Fruit fly (Drosophila melanogaster) whole organism, embryonic: ENCODE measurements around the gene pes.
A peak's percentile ranks its signal among the peaks of the same experiment; 100 is the strongest.

Source experiments
- C15 ChIP-seq: fragments of 200-800 bp; sonication (Bioruptor generic); IDR thresholded peaks from 3 replicates; pipeline ENCODE4 v1.3.6; 2022; ENCODE audit warnings: missing biosample characterization, missing genetic modification characterization
- CG11247 ChIP-seq: fragments of 200-800 bp; sonication (Bioruptor generic); IDR thresholded peaks from 2 replicates; pipeline ENCODE4 v1.3.6; 2022; ENCODE audit warnings: missing biosample characterization, missing genetic modification characterization
- CG11560 ChIP-seq: fragments of 200-800 bp; sonication (Bioruptor generic); IDR thresholded peaks from 3 replicates; pipeline ENCODE4 v1.3.6; 2022; ENCODE audit warnings: missing biosample characterization, missing genetic modification characterization
- CG11695 ChIP-seq: fragments of 200-800 bp; sonication (Bioruptor generic); IDR thresholded peaks from 3 replicates; pipeline ENCODE4 v1.3.6; 2022; ENCODE audit warnings: missing biosample characterization, missing genetic modification characterization
- CG11723 ChIP-seq: fragments of 200-800 bp; sonication (Bioruptor generic); optimal IDR thresholded peaks from 2 replicates; lab custom pipeline; 2017; ENCODE audit warnings: missing biosample characterization, mild to moderate bottlenecking, missing genetic modification characterization
- CG13424 ChIP-seq: fragments of 200-800 bp; sonication (Bioruptor generic); optimal IDR thresholded peaks from 2 replicates; lab custom pipeline; 2019; ENCODE audit warnings: missing biosample characterization, mild to moderate bottlenecking, missing genetic modification characterization, moderate library complexity
- CG13775 ChIP-seq: fragments of 200-800 bp; sonication (Bioruptor generic); optimal IDR thresholded peaks from 3 replicates; lab custom pipeline; 2017; ENCODE audit warnings: missing biosample characterization, mild to moderate bottlenecking, missing genetic modification characterization
- CG14014 ChIP-seq: fragments of 200-800 bp; sonication (Bioruptor generic); IDR thresholded peaks from 2 replicates; pipeline ENCODE4 v1.3.6; 2022; ENCODE audit warnings: missing biosample characterization, missing genetic modification characterization
- CG15696 ChIP-seq: fragments of 200-800 bp; sonication (Bioruptor generic); optimal IDR thresholded peaks from 2 replicates; lab custom pipeline; 2019; ENCODE audit warnings: missing biosample characterization, mild to moderate bottlenecking, missing genetic modification characterization, moderate library complexity
- CG1792 ChIP-seq: fragments of 200-800 bp; sonication (Bioruptor generic); optimal IDR thresholded peaks from 2 replicates; lab custom pipeline; 2016; ENCODE audit warnings: missing biosample characterization, missing genetic modification characterization
- CG2116 ChIP-seq: fragments of 200-800 bp; sonication (Bioruptor generic); optimal IDR thresholded peaks from 3 replicates; lab custom pipeline; 2018; ENCODE audit warnings: missing biosample characterization, mild to moderate bottlenecking, missing genetic modification characterization
- CG2875 ChIP-seq: fragments of 200-800 bp; sonication (Bioruptor generic); optimal IDR thresholded peaks from 2 replicates; lab custom pipeline; 2017; ENCODE audit warnings: missing biosample characterization, mild to moderate bottlenecking, missing genetic modification characterization, missing genetic modification reagents
- CG3163 ChIP-seq: fragments of 200-800 bp; sonication (Bioruptor generic); optimal IDR thresholded peaks from 3 replicates; lab custom pipeline; 2016; ENCODE audit warnings: missing biosample characterization, missing genetic modification characterization
- CG32767 ChIP-seq: fragments of 200-800 bp; sonication (Bioruptor generic); IDR thresholded peaks from 2 replicates; pipeline ENCODE4 v1.3.6; 2022; ENCODE audit warnings: missing biosample characterization, missing genetic modification characterization
- CG3995 ChIP-seq: fragments of 200-800 bp; sonication (Bioruptor generic); optimal IDR thresholded peaks from 3 replicates; lab custom pipeline; 2016; ENCODE audit warnings: missing biosample characterization, missing genetic modification characterization
- CG8765 ChIP-seq: fragments of 200-800 bp; sonication (Bioruptor generic); IDR thresholded peaks from 2 replicates; pipeline ENCODE4 v1.3.6; 2022; ENCODE audit warnings: missing biosample characterization, missing genetic modification characterization
- CG8944 ChIP-seq: fragments of 200-800 bp; sonication (Bioruptor generic); optimal IDR thresholded peaks from 3 replicates; lab custom pipeline; 2016; ENCODE audit warnings: missing biosample characterization, missing genetic modification characterization
- CrebB ChIP-seq: fragments of 200-800 bp; sonication (Bioruptor generic); optimal IDR thresholded peaks from 3 replicates; lab custom pipeline; 2018; ENCODE audit warnings: missing biosample characterization, mild to moderate bottlenecking, missing genetic modification characterization
- Drgx ChIP-seq: fragments of 200-800 bp; sonication (Bioruptor generic); IDR thresholded peaks from 2 replicates; pipeline ENCODE4 v1.3.6; 2022; ENCODE audit warnings: missing biosample characterization, missing genetic modification characterization
- H2.0 ChIP-seq: fragments of 200-800 bp; sonication (Bioruptor generic); IDR thresholded peaks from 2 replicates; pipeline ENCODE4 v1.3.6; 2022; ENCODE audit warnings: missing biosample characterization, missing genetic modification characterization
- HLH4C ChIP-seq: fragments of 200-800 bp; sonication (Bioruptor generic); IDR thresholded peaks from 3 replicates; pipeline ENCODE4 v1.3.6; 2022; ENCODE audit warnings: missing biosample characterization, missing genetic modification characterization; ENCODE audit not compliant: partially characterized antibody
- HLHmδ ChIP-seq: fragments of 200-800 bp; sonication (Bioruptor generic); optimal IDR thresholded peaks from 2 replicates; lab custom pipeline; 2018; ENCODE audit warnings: missing biosample characterization, mild to moderate bottlenecking, missing genetic modification characterization, moderate library complexity
- Hand ChIP-seq: fragments of 200-800 bp; sonication (Bioruptor generic); optimal IDR thresholded peaks from 2 replicates; lab custom pipeline; 2017; ENCODE audit warnings: mild to moderate bottlenecking, missing biosample characterization, missing genetic modification reagents, missing genetic modification characterization
- Hmr ChIP-seq: fragments of 200-800 bp; sonication (Bioruptor generic); optimal IDR thresholded peaks from 3 replicates; lab custom pipeline; 2017; ENCODE audit warnings: mild to moderate bottlenecking, missing biosample characterization, missing genetic modification reagents, missing genetic modification characterization
- Hr51 ChIP-seq, 2 experiments: fragments of 200-800 bp; sonication (Bioruptor generic); optimal IDR thresholded peaks; 2 replicates in 1 of 2; 3 replicates in 1 of 2; lab custom pipeline; 2016 to 2018; ENCODE audit warnings: missing biosample characterization in 2 of 2, missing genetic modification characterization in 2 of 2, mild to moderate bottlenecking in 1 of 2, moderate library complexity in 1 of 2
- NC2β ChIP-seq: fragments of 200-800 bp; sonication (Bioruptor generic); optimal IDR thresholded peaks from 2 replicates; lab custom pipeline; 2016; ENCODE audit warnings: missing biosample characterization, missing genetic modification characterization
- Ravus ChIP-seq: fragments of 200-800 bp; sonication (Bioruptor generic); IDR thresholded peaks from 2 replicates; pipeline ENCODE4 v1.3.6; 2022; ENCODE audit warnings: missing biosample characterization, missing genetic modification characterization
- Scr ChIP-seq: fragments of 200-800 bp; sonication (Bioruptor generic); IDR thresholded peaks from 2 replicates; pipeline ENCODE4 v1.3.6; 2022; ENCODE audit warnings: missing biosample characterization, missing genetic modification characterization; ENCODE audit not compliant: partially characterized antibody
- Spps ChIP-seq: fragments of 200-800 bp; sonication (Bioruptor generic); optimal IDR thresholded peaks from 2 replicates; lab custom pipeline; 2018; ENCODE audit warnings: missing biosample characterization, mild to moderate bottlenecking, missing genetic modification characterization
- YL-1 ChIP-seq: fragments of 200-800 bp; sonication (Bioruptor generic); optimal IDR thresholded peaks from 3 replicates; lab custom pipeline; 2017; ENCODE audit warnings: missing biosample characterization, mild to moderate bottlenecking, missing genetic modification characterization
- ap ChIP-seq: fragments of 200-800 bp; sonication (Bioruptor generic); IDR thresholded peaks from 2 replicates; pipeline ENCODE4 v1.3.6; 2022; ENCODE audit warnings: missing biosample characterization, missing genetic modification characterization
- bbx ChIP-seq: fragments of 200-800 bp; sonication (Bioruptor generic); IDR thresholded peaks from 2 replicates; pipeline ENCODE4 v1.3.6; 2022; ENCODE audit warnings: missing biosample characterization, missing genetic modification characterization; ENCODE audit not compliant: partially characterized antibody
- ci ChIP-seq: fragments of 200-800 bp; sonication (Bioruptor generic); IDR thresholded peaks from 3 replicates; pipeline ENCODE4 v1.3.6; 2022; ENCODE audit warnings: missing biosample characterization, missing genetic modification characterization
- dan ChIP-seq: fragments of 200-800 bp; sonication (Bioruptor generic); IDR thresholded peaks from 2 replicates; pipeline ENCODE4 v1.3.6; 2022; ENCODE audit warnings: missing biosample characterization, missing genetic modification characterization
- exex ChIP-seq: fragments of 200-800 bp; sonication (Bioruptor generic); optimal IDR thresholded peaks from 4 replicates; lab custom pipeline; 2018; ENCODE audit warnings: missing biosample characterization, mild to moderate bottlenecking, missing genetic modification characterization, moderate library complexity
- fu2 ChIP-seq: fragments of 200-800 bp; sonication (Bioruptor generic); optimal IDR thresholded peaks from 2 replicates; lab custom pipeline; 2016; ENCODE audit warnings: missing biosample characterization, missing genetic modification characterization
- grau ChIP-seq: fragments of 200-800 bp; optimal IDR thresholded peaks from 3 replicates; lab custom pipeline; 2019; ENCODE audit warnings: missing biosample characterization, mild to moderate bottlenecking, missing genetic modification characterization, moderate library complexity
- her ChIP-seq: fragments of 200-800 bp; sonication (Bioruptor generic); optimal IDR thresholded peaks from 2 replicates; lab custom pipeline; 2016; ENCODE audit warnings: missing biosample characterization, missing genetic modification characterization
- ind ChIP-seq: fragments of 200-800 bp; sonication (Bioruptor generic); optimal IDR thresholded peaks from 3 replicates; lab custom pipeline; 2016; ENCODE audit warnings: missing biosample characterization, missing genetic modification characterization
- luna ChIP-seq: fragments of 200-800 bp; sonication (Bioruptor generic); optimal IDR thresholded peaks from 2 replicates; lab custom pipeline; 2016; ENCODE audit warnings: missing biosample characterization, missing genetic modification characterization
- nau ChIP-seq: fragments of 200-800 bp; sonication (Bioruptor generic); optimal IDR thresholded peaks from 3 replicates; lab custom pipeline; 2017; ENCODE audit warnings: missing biosample characterization, mild to moderate bottlenecking, missing genetic modification characterization, missing genetic modification reagents
- nerfin-2 ChIP-seq: fragments of 200-800 bp; sonication (Bioruptor generic); IDR thresholded peaks from 2 replicates; pipeline ENCODE4 v1.3.6; 2022; ENCODE audit warnings: missing biosample characterization, missing genetic modification characterization; ENCODE audit not compliant: partially characterized antibody
- pb ChIP-seq: fragments of 200-800 bp; sonication (Bioruptor generic); optimal IDR thresholded peaks from 3 replicates; lab custom pipeline; 2016; ENCODE audit warnings: missing biosample characterization, missing genetic modification characterization
- repo ChIP-seq: fragments of 200-800 bp; sonication (Bioruptor generic); optimal IDR thresholded peaks from 2 replicates; lab custom pipeline; 2016; ENCODE audit warnings: missing biosample characterization, missing genetic modification characterization
- salm ChIP-seq: fragments of 200-800 bp; sonication (Bioruptor generic); optimal IDR thresholded peaks from 2 replicates; lab custom pipeline; 2018; ENCODE audit warnings: missing biosample characterization, mild to moderate bottlenecking, missing genetic modification characterization
- slp2 ChIP-seq: fragments of 200-800 bp; sonication (Bioruptor generic); optimal IDR thresholded peaks from 2 replicates; lab custom pipeline; 2016; ENCODE audit warnings: missing biosample characterization, missing genetic modification characterization
- tgo ChIP-seq: fragments of 200-800 bp; sonication (Bioruptor generic); IDR thresholded peaks from 3 replicates; pipeline ENCODE4 v1.3.6; 2022; ENCODE audit warnings: missing biosample characterization, missing genetic modification characterization
- tup ChIP-seq: fragments of 200-800 bp; sonication (Bioruptor generic); optimal IDR thresholded peaks from 2 replicates; lab custom pipeline; 2016; ENCODE audit warnings: missing biosample characterization, mild to moderate bottlenecking, missing genetic modification characterization, moderate library complexity

Gene pes

DNA sequence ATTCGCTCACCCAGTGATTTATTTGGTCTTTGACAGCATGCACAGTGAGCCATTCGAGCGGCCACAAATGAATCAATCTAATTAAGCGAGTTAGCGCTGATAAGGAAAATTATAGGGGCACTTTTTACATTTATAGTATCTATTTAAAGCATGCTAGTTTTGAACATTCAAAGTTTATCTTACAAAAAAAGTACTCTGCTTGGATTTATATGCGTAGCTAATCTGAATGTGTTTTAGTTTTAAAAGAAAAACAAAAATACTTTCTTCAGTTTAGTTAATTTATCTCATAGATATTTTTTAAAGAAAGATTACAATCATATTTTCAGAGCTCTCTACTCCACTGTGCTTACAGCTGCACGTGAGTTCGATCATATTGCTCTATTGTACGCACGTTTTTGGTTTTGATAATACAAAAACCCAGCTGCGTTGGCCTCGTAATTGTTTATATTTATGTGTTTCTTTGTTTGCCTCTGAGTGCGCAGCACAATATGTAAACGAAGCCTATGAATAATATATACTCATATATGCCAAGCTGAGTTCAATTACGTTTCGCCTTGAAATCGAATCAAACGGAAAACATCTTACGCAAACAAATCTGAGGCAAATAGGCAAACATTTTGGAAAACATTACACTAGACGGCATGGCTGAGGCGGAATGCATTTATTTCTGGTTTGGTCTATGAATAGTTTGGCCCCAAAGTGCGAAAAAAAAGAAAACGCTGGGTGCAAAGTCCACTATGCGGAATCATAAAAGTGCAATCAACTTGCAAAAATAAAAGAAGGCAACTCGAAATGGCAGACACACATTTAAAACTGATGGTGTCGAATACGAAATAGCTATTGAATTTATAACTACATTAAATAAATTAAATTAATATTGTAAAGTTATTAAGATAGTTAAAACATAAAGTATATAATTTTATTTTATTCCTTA is 8.0 kb upstream of the pes start (continued):
- peak; percentile 88 for TF ChIP-seq CG13775
- no peak for TF ChIP-seq bbx (GFP tag; lab: Robert Waterston, UW)
- peak; percentile 91 for TF ChIP-seq Drgx (GFP tag; lab: Robert Waterston, UW)
- TF ChIP-seq CG14014 = peak; percentile 78
- TF ChIP-seq HLH4C (GFP tag; lab: Robert Waterston, UW) = no peak
- TF ChIP-seq dan (GFP tag; lab: Robert Waterston, UW) = peak; percentile 63
- peak; percentile 63 for TF ChIP-seq pb
- TF ChIP-seq CG32767 (GFP tag; lab: Robert Waterston, UW) = peak; percentile 84
- TF ChIP-seq HLHmδ = no peak
- TF ChIP-seq ci = peak; percentile 80; the same call in 2 of the 3 replicates
- peak; percentile 63; the same call in 1 of the 2 replicates for TF ChIP-seq CG11247 (GFP tag; lab: Robert Waterston, UW)
- TF ChIP-seq CrebB = peak; percentile 17
- peak; percentile 89 for TF ChIP-seq CG13424
- peak; percentile 68 for TF ChIP-seq H2.0 (GFP tag; lab: Robert Waterston, UW)
- peak; percentile 89 for TF ChIP-seq Hmr (GFP tag; lab: Kevin White, UChicago)
- peak; percentile 78 for TF ChIP-seq CG15696
- TF ChIP-seq CG11695 (GFP tag; lab: Robert Waterston, UW) = peak; percentile 93
- TF ChIP-seq CG8944 (GFP tag; lab: Kevin White, UChicago) = peak; percentile 73
- peak; percentile 61 for TF ChIP-seq YL-1
- peak; percentile 67 for TF ChIP-seq salm (tag; lab: Kevin White, UChicago)
- TF ChIP-seq grau = peak; percentile 91
- peak; percentile 87 for TF ChIP-seq tgo (GFP tag; lab: Robert Waterston, UW)
- TF ChIP-seq exex (tag; lab: Kevin White, UChicago) = peak; percentile 46
- peak; percentile 89 for TF ChIP-seq nau (GFP tag; lab: Kevin White, UChicago)
- TF ChIP-seq CG1792 = peak; percentile 67
- TF ChIP-seq Ravus = peak; percentile 65
- peak; percentile 69 for TF ChIP-seq repo (GFP tag; lab: Kevin White, UChicago)
- TF ChIP-seq CG11723 (GFP tag; lab: Kevin White, UChicago) = peak; percentile 85
- peak; percentile 30 for TF ChIP-seq CG3995 (GFP tag; lab: Kevin White, UChicago)
- peak; percentile 73 for TF ChIP-seq fu2 (GFP tag; lab: Kevin White, UChicago)
- TF ChIP-seq her (GFP tag; lab: Kevin White, UChicago) = peak; percentile 80
- peak; percentile 77 for TF ChIP-seq CG11560 (tag; lab: Robert Waterston, UW)
- no peak for TF ChIP-seq luna (GFP tag; lab: Kevin White, UChicago)
- TF ChIP-seq CG2116 (GFP tag; lab: Kevin White, UChicago) = peak; percentile 67
- TF ChIP-seq CG2875 (GFP tag; lab: Kevin White, UChicago) = peak; percentile 78
- TF ChIP-seq ap (GFP tag; lab: Robert Waterston, UW) = peak; percentile 69
- peak; percentile 10 for TF ChIP-seq tup (GFP tag; lab: Kevin White, UChicago)
- peak; percentile 20; the same call in 1 of the 3 replicates for TF ChIP-seq C15 (GFP tag; lab: Robert Waterston, UW)
- no peak for TF ChIP-seq CG8765 (GFP tag; lab: Robert Waterston, UW)
- TF ChIP-seq nerfin-2 (GFP tag; lab: Robert Waterston, UW) = no peak
- peak; percentile 84 for TF ChIP-seq ind (GFP tag; lab: Kevin White, UChicago)
- TF ChIP-seq Hand (GFP tag; lab: Kevin White, UChicago) = peak; percentile 79
- TF ChIP-seq Spps (tag; lab: Kevin White, UChicago) = peak; percentile 64
- peak; percentile 48 for TF ChIP-seq CG3163 (GFP tag; lab: Kevin White, UChicago)
- peak; percentile 74 for TF ChIP-seq slp2 (GFP tag; lab: Kevin White, UChicago)
- no peak for TF ChIP-seq Scr (GFP tag; lab: Robert Waterston, UW)
- peak; percentile 80 for TF ChIP-seq NC2β (GFP tag; lab: Kevin White, UChicago)
- peak; percentile 75 to 95 for TF ChIP-seq Hr51 (GFP tag; optimal IDR thresholded peaks at IDR 0.05; lab: Kevin White, UChicago)
